Fruit fly (Drosophila melanogaster) whole organism, prepupa: ENCODE data around the gene Alp13.

Source experiments
- CG1621 ChIP-seq: fragments of 200-800 bp; sonication (Bioruptor generic); optimal IDR thresholded peaks from 3 replicates; lab custom pipeline; 2018; ENCODE audit warnings: missing biosample characterization, mild to moderate bottlenecking, missing genetic modification characterization
- Sox102F ChIP-seq: fragments of 200-800 bp; sonication (Bioruptor generic); optimal IDR thresholded peaks from 2 replicates; lab custom pipeline; 2016; ENCODE audit warnings: missing biosample characterization, mild to moderate bottlenecking, missing genetic modification characterization

dm6 chr3R:10040505-10040904, 34.7 kb downstream of the Alp13 start:
- TF ChIP-seq Sox102F (no peak), CG1621 (tag; lab: Kevin White, UChicago) (no peak)
